Worm (Caenorhabditis elegans) whole organism, mixed stage, embryonic: ENCODE data around the gene F49C12.2.

Experiments used
- M03D4.4 ChIP-seq: sonication (generic microtip); optimal IDR thresholded peaks from 2 replicates; lab custom pipeline; 2017; ENCODE audit warnings: mild to moderate bottlenecking, missing genetic modification characterization, missing compliant biosample characterization
- bed-3 ChIP-seq: fragments of 200-800 bp; sonication (Bioruptor generic); optimal IDR thresholded peaks from 3 replicates; lab custom pipeline; 2018; ENCODE audit warnings: mild to moderate bottlenecking, missing genetic modification characterization, moderate library complexity, missing compliant biosample characterization
- blmp-1 ChIP-seq: fragments of 150-350 bp; optimal IDR thresholded peaks from 2 replicates; lab custom pipeline; 2014; ENCODE audit warnings: missing biosample characterization, missing genetic modification characterization
- ceh-39 ChIP-seq: fragments of 150-350 bp; optimal IDR thresholded peaks from 2 replicates; lab custom pipeline; 2014; ENCODE audit warnings: missing biosample characterization, missing genetic modification characterization
- ceh-43 ChIP-seq: fragments of 200-800 bp; sonication (Bioruptor generic); optimal IDR thresholded peaks from 2 replicates; lab custom pipeline; 2018; ENCODE audit warnings: mild to moderate bottlenecking, missing genetic modification characterization, moderate library complexity, missing compliant biosample characterization
- ceh-83 ChIP-seq: fragments of 200-800 bp; sonication (Bioruptor generic); optimal IDR thresholded peaks from 2 replicates; lab custom pipeline; 2018; ENCODE audit warnings: mild to moderate bottlenecking, missing genetic modification characterization, missing compliant biosample characterization
- ces-1 ChIP-seq: fragments of 150-350 bp; optimal IDR thresholded peaks from 2 replicates; lab custom pipeline; 2014; ENCODE audit warnings: missing biosample characterization, missing genetic modification reagents, missing genetic modification characterization
- cnd-1 ChIP-seq: fragments of 200-800 bp; sonication (Bioruptor generic); optimal IDR thresholded peaks from 2 replicates; lab custom pipeline; 2018; ENCODE audit warnings: mild to moderate bottlenecking, missing genetic modification characterization, missing compliant biosample characterization
- drap-1 ChIP-seq: fragments of 200-800 bp; sonication (Bioruptor generic); optimal IDR thresholded peaks from 3 replicates; lab custom pipeline; 2018; ENCODE audit warnings: mild to moderate bottlenecking, missing genetic modification characterization, missing compliant biosample characterization
- elt-1 ChIP-seq: sonication (generic microtip); optimal IDR thresholded peaks from 2 replicates; lab custom pipeline; 2017; ENCODE audit warnings: missing genetic modification characterization, mild to moderate bottlenecking, missing compliant biosample characterization, antibody characterized with exemption, moderate library complexity, borderline replicate concordance; ENCODE audit not compliant: insufficient read depth
- elt-3 ChIP-seq: fragments of 150-350 bp; optimal IDR thresholded peaks from 2 replicates; lab custom pipeline; 2014; ENCODE audit warnings: missing biosample characterization, missing genetic modification characterization
- flh-1 ChIP-seq: fragments of 200-800 bp; sonication (Bioruptor generic); optimal IDR thresholded peaks from 2 replicates; lab custom pipeline; 2018; ENCODE audit warnings: mild to moderate bottlenecking, missing genetic modification characterization, moderate library complexity, missing compliant biosample characterization
- ham-2 ChIP-seq: fragments of 200-800 bp; sonication (Bioruptor generic); optimal IDR thresholded peaks from 2 replicates; lab custom pipeline; 2018; ENCODE audit warnings: mild to moderate bottlenecking, missing genetic modification characterization, missing compliant biosample characterization
- hlh-1 ChIP-seq: fragments of 150-350 bp; optimal IDR thresholded peaks from 2 replicates; lab custom pipeline; 2014; ENCODE audit warnings: missing biosample characterization, missing genetic modification reagents, missing genetic modification characterization
- lin-13 ChIP-seq: fragments of 150-350 bp; optimal IDR thresholded peaks from 2 replicates; lab custom pipeline; 2014; ENCODE audit warnings: missing biosample characterization, missing genetic modification characterization
- lin-32 ChIP-seq: fragments of 200-800 bp; sonication (Bioruptor generic); optimal IDR thresholded peaks from 2 replicates; lab custom pipeline; 2018; ENCODE audit warnings: mild to moderate bottlenecking, missing genetic modification characterization, missing compliant biosample characterization
- lsy-2 ChIP-seq: fragments of 150-350 bp; optimal IDR thresholded peaks from 2 replicates; lab custom pipeline; 2014; ENCODE audit warnings: missing biosample characterization, missing genetic modification characterization
- mab-5 ChIP-seq: fragments of 150-350 bp; optimal IDR thresholded peaks from 2 replicates; lab custom pipeline; 2014; ENCODE audit warnings: missing biosample characterization, missing genetic modification characterization
- mep-1 ChIP-seq: fragments of 150-350 bp; optimal IDR thresholded peaks from 2 replicates; lab custom pipeline; 2017; ENCODE audit warnings: missing biosample characterization, missing genetic modification reagents, missing genetic modification characterization, inconsistent platforms
- nhr-12 ChIP-seq: fragments of 150-350 bp; optimal IDR thresholded peaks from 2 replicates; lab custom pipeline; 2014; ENCODE audit warnings: missing biosample characterization, missing genetic modification characterization
- nhr-2 ChIP-seq: fragments of 150-350 bp; optimal IDR thresholded peaks from 2 replicates; lab custom pipeline; 2014; ENCODE audit warnings: missing biosample characterization, missing genetic modification characterization
- nhr-237 ChIP-seq: fragments of 150-350 bp; optimal IDR thresholded peaks from 2 replicates; lab custom pipeline; 2014; ENCODE audit warnings: missing biosample characterization, missing genetic modification characterization
- nhr-28 ChIP-seq: fragments of 150-350 bp; optimal IDR thresholded peaks from 2 replicates; lab custom pipeline; 2014; ENCODE audit warnings: missing biosample characterization, missing genetic modification characterization
- nhr-76 ChIP-seq: sonication (generic microtip); optimal IDR thresholded peaks from 2 replicates; lab custom pipeline; 2017; ENCODE audit warnings: missing biosample characterization, missing genetic modification characterization
- pha-4 ChIP-seq: fragments of 150-350 bp; optimal IDR thresholded peaks from 2 replicates; lab custom pipeline; 2018; ENCODE audit warnings: missing biosample characterization, missing genetic modification reagents, missing genetic modification characterization
- sem-2 ChIP-seq: fragments of 200-800 bp; sonication (Bioruptor generic); optimal IDR thresholded peaks from 2 replicates; lab custom pipeline; 2018; ENCODE audit warnings: mild to moderate bottlenecking, missing genetic modification characterization, missing compliant biosample characterization
- snpc-4 ChIP-seq: fragments of 150-350 bp; optimal IDR thresholded peaks from 2 replicates; lab custom pipeline; 2014; ENCODE audit warnings: missing biosample characterization, missing genetic modification characterization
- sptf-1 ChIP-seq: sonication (generic microtip); optimal IDR thresholded peaks from 2 replicates; lab custom pipeline; 2017; ENCODE audit warnings: mild to moderate bottlenecking, missing genetic modification characterization, moderate library complexity, missing compliant biosample characterization
- tbx-8 ChIP-seq: fragments of 200-800 bp; sonication (Bioruptor generic); optimal IDR thresholded peaks from 2 replicates; lab custom pipeline; 2018; ENCODE audit warnings: mild to moderate bottlenecking, missing genetic modification characterization, moderate library complexity, missing compliant biosample characterization
- unc-120 ChIP-seq: sonication (generic microtip); optimal IDR thresholded peaks from 2 replicates; lab custom pipeline; 2017; ENCODE audit warnings: missing genetic modification characterization, missing compliant biosample characterization; ENCODE audit not compliant: poor library complexity, severe bottlenecking
- unc-39 ChIP-seq: fragments of 150-350 bp; optimal IDR thresholded peaks from 2 replicates; lab custom pipeline; 2014; ENCODE audit warnings: missing biosample characterization, missing genetic modification characterization
- unc-62 ChIP-seq: fragments of 150-350 bp; optimal IDR thresholded peaks from 2 replicates; lab custom pipeline; 2014; ENCODE audit warnings: missing biosample characterization, missing genetic modification reagents, missing genetic modification characterization
- zip-8 ChIP-seq: fragments of 150-350 bp; optimal IDR thresholded peaks from 2 replicates; lab custom pipeline; 2014; ENCODE audit warnings: missing biosample characterization, missing genetic modification characterization
- ztf-11 ChIP-seq: fragments of 150-350 bp; optimal IDR thresholded peaks from 2 replicates; lab custom pipeline; 2014; ENCODE audit warnings: missing biosample characterization, missing genetic modification characterization

The F49C12.2 gene

DNA sequence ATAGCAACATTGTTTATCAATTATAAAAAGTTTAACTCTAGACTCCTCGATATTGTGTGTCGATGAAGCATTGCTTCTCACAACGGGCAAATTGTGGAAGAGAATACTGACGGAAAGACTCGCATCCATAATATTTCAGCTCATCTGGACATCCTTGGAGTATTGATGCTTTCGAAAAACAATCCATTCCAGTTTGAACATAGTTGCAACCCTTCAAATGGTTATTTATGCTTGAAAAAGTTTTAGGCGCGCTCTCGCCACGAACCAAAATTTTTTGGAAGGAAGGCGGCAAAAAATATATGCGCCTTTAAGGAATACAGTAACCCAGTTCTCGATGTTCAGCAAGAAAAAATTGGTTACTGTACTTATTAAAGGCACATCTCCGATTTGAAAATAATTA lies 23.4 kb upstream of the F49C12.2 start:
- TF ChIP-seq zip-8 (tag; lab: Kevin White, UChicago): no peak
- TF ChIP-seq mep-1 (tag; lab: Kevin White, UChicago): no peak
- no peak for TF ChIP-seq nhr-237

DNA sequence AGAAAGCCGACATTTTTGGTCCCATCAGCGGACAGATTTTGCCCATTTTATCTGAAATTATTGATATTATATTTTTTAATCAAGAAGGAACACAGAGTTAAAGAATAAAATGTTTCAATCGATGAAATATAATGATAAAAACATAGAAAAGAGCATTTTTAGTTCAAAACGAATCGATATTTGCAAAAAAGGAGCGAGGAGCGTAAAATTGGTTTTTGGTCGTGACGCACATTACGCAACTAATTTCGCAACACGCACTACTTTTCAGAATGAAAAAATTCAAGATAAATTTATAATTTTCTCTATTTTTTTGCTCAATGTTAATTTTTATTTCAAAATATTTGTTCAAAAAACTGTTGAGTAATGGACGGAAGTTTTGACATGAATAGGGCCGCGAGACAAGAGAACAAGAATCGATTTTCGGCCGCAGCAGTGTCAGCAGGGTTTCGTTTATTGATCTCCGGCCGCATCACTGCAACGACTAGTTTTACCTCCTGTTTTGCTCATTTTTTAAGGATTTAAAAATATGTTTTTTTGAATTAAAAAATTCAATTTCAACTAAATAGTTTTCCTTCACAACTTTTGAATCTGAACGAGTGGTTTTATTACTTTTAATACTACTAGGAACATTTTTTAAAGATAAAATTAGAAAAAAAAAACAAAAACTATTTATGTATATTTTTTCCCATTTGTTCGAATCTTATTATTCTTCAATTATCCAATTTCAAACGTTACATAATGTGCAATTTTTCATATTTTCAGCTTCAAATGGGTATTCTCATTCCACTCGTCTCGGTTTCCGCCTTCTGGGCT lies 22.2 kb upstream of the F49C12.2 start, which contains the start of the genes F49C12.12 and vha-17:
Gene F49C12.12, minus strand, starts transcription at position 51 of the 813 bp plus-strand sequence.
Gene vha-17, plus strand, starts transcription at position 763 of the 813 bp plus-strand sequence.
- TF ChIP-seq elt-1 (tag; lab: Kevin White, UChicago): no peak
- TF ChIP-seq ceh-39 (tag; lab: Kevin White, UChicago): peak; percentile 33
- TF ChIP-seq pha-4 (tag; lab: Kevin White, UChicago): no peak
- peak; percentile 10 for TF ChIP-seq nhr-237
- peak; percentile 1 for TF ChIP-seq unc-120 (tag; lab: Kevin White, UChicago)

DNA sequence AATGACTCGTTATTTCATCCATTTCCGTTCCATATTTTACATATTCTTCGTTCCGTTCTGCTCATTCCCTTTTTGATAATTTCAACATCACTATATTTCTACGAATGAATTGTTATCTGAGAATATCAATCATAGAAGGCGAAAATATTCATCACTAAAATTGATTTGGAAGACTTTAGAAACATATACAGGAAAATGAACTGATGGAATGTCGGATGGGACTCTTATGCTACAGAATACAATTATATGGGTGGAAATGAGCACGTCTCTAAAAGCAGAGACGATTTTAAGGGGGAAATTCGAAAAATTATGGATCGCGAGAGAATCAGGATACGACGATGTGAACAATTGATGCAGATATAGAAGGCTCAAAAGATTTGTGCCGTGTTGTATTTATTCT lies 21.0 kb upstream of the F49C12.2 start:
- no peak for TF ChIP-seq ceh-43
- no peak for TF ChIP-seq mep-1 (tag; lab: Kevin White, UChicago)
- TF ChIP-seq lsy-2 (tag; lab: Kevin White, UChicago): no peak
- no peak for TF ChIP-seq sem-2 (GFP tag; lab: Kevin White, UChicago)
- TF ChIP-seq tbx-8 (GFP tag; lab: Kevin White, UChicago): no peak
- no peak for TF ChIP-seq unc-62 (GFP tag; lab: Kevin White, UChicago)
- TF ChIP-seq drap-1 (GFP tag; lab: Kevin White, UChicago): no peak
- TF ChIP-seq ztf-11 (tag; lab: Kevin White, UChicago): no peak
- TF ChIP-seq mab-5 (tag; lab: Kevin White, UChicago): no peak
- no peak for TF ChIP-seq ceh-83 (GFP tag; lab: Kevin White, UChicago)
- TF ChIP-seq, all 35 proteins: peak for 0

DNA sequence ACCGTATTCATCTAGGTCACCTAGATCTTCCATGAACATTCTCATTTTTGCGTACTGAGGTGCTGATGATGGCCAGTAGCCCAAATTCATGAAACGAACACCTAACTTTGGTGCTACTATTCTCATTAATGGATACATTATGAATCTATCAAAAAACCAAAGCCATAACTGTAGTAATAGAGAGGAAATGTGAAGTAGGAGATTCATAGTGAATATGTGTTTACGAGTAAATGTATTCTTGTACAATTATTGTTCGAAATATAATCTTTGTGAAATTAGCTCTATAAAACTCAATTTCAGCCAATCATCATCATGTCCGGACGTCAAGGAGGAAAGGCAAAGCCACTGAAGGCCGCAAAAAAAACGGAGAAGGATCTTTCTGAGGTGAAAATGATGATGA lies 20.0 kb upstream of the F49C12.2 start, which contains the start of the genes F49C12.11 and nemt-1:
Gene F49C12.11, plus strand, starts transcription at position 301 of the 400 bp plus-strand sequence.
Gene nemt-1, minus strand, starts transcription at position 360 of the 400 bp plus-strand sequence.
- TF ChIP-seq bed-3 (GFP tag; lab: Kevin White, UChicago) (no peak), flh-1 (GFP tag; lab: Kevin White, UChicago) (no peak), zip-8 (tag; lab: Kevin White, UChicago) (no peak), ham-2 (no peak), cnd-1 (tag; lab: Kevin White, UChicago) (no peak), nhr-237 (no peak), sptf-1 (tag; lab: Kevin White, UChicago) (no peak), unc-39 (no peak), drap-1 (GFP tag; lab: Kevin White, UChicago) (no peak), ceh-39 (tag; lab: Kevin White, UChicago) (no peak), nhr-2 (no peak), tbx-8 (GFP tag; lab: Kevin White, UChicago) (no peak), pha-4 (tag; lab: Kevin White, UChicago) (no peak), lin-32 (GFP tag; lab: Kevin White, UChicago) (no peak), elt-3 (tag; lab: Kevin White, UChicago) (no peak), M03D4.4 (no peak)

DNA sequence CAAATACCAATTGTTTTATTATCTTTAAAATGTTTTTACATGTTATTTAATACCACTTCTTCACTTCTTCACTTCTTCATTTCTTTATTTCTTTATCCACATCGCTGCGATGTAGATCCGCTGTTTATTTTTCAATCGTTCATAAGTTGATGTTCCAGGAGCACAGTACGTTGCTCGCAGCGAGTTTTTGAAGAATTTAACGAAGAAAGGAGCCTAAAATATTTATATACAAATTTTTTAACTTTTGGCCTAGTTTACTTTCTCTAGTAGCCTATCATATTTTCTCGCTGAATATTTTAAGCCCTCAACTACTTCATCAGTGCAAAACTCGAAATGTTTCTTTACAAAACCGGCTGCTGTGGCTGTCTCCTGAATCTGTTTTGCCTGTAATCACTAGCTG lies 19.1 kb upstream of the F49C12.2 start:
- TF ChIP-seq mab-5 (tag; lab: Kevin White, UChicago) (no peak), ceh-43 (no peak)

DNA sequence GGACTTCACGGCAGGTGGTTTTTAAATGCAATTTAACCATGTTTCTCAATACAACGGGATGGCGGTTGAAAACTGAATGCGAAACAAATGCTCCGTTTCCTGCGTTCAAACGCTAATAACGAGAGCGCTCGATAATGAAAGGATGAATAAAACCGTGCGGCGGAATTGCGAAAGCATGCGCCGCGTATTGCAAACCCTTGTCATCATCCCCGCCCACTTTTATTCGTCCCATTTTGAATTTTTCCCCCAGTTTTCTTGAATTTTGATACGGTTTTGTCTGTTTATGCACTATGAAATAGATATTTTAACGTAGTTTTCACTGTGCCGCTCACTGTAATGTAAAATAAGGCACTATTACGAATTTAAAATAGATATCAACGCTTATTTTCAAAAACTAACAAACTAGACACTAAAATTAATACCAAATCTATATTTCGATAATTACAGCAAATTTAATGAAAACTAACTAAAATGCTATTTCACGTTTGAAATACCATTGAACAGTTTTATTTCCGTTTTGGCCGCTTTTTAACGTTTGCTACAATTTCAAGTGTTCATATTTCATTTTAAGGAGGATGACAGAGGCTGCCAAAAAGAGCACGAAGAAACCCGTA lies 17.1 kb upstream of the F49C12.2 start, which contains the start of the genes F49C12.9 and rpn-7:
Gene F49C12.9, minus strand, starts transcription at position 148 of the 614 bp plus-strand sequence.
Gene rpn-7, plus strand, starts transcription at position 564 of the 614 bp plus-strand sequence.
- peak; percentile 30 for TF ChIP-seq ceh-39 (tag; lab: Kevin White, UChicago)
- no peak for TF ChIP-seq lin-13 (tag; lab: Kevin White, UChicago)
- no peak for TF ChIP-seq unc-62 (GFP tag; lab: Kevin White, UChicago)
- peak; percentile 85 for TF ChIP-seq sptf-1 (tag; lab: Kevin White, UChicago)
- peak; percentile 7 for TF ChIP-seq flh-1 (GFP tag; lab: Kevin White, UChicago)
- peak; percentile 82 for TF ChIP-seq mep-1 (tag; lab: Kevin White, UChicago)
- no peak for TF ChIP-seq elt-3 (tag; lab: Kevin White, UChicago)
- TF ChIP-seq pha-4 (tag; lab: Kevin White, UChicago): peak; percentile 7
- peak; percentile 16 for TF ChIP-seq nhr-237
- peak; percentile 1 for TF ChIP-seq nhr-76 (tag; lab: Kevin White, UChicago)
- TF ChIP-seq M03D4.4: peak; percentile 67
- TF ChIP-seq ceh-43: peak; percentile 81
- no peak for TF ChIP-seq lin-32 (GFP tag; lab: Kevin White, UChicago)
- TF ChIP-seq blmp-1 (tag; lab: Kevin White, UChicago): no peak
- no peak for TF ChIP-seq snpc-4 (tag; lab: Kevin White, UChicago)
- TF ChIP-seq nhr-2: no peak
- peak; percentile 67 for TF ChIP-seq hlh-1 (tag; lab: Kevin White, UChicago)
- peak; percentile 52 for TF ChIP-seq ztf-11 (tag; lab: Kevin White, UChicago)
- peak; percentile 36 for TF ChIP-seq elt-1 (tag; lab: Kevin White, UChicago)
- no peak for TF ChIP-seq unc-39
- TF ChIP-seq nhr-28 (tag; lab: Kevin White, UChicago): no peak
- TF ChIP-seq nhr-12 (tag; lab: Kevin White, UChicago): peak; percentile 35
- TF ChIP-seq mab-5 (tag; lab: Kevin White, UChicago): no peak
- no peak for TF ChIP-seq zip-8 (tag; lab: Kevin White, UChicago)
- peak; percentile 36 for TF ChIP-seq sem-2 (GFP tag; lab: Kevin White, UChicago)
- peak; percentile 60 for TF ChIP-seq ces-1 (GFP tag; lab: Kevin White, UChicago)
